Fruit fly (Drosophila melanogaster) S2 (cell line): ENCODE results near the gene Jupiter.

Experiments used
- CG8478 ChIP-seq: fragments of >200 bp; optimal IDR thresholded peaks from 2 replicates; lab custom pipeline; 2018
- CTCF ChIP-seq, 2 experiments: fragments of >200 bp; optimal IDR thresholded peaks; 2 replicates each; lab custom pipeline; 2018

dm6 chr3R:11542899-11543619 is 76.6 kb downstream of the Jupiter start, which contains the start of gene dpr4:
- TF ChIP-seq CG8478 (lab: Kevin White, UChicago) (no peak), CTCF (optimal IDR thresholded peaks at IDR 0.05; lab: Kevin White, UChicago) (no peak)
